Worm (Caenorhabditis elegans) whole organism, early embryonic: ENCODE results near the gene lgc-38.

Source experiments
- ama-1 ChIP-seq: fragments of 150-350 bp; optimal IDR thresholded peaks from 2 replicates; lab custom pipeline; 2014
- flt-1 ChIP-seq: fragments of 200-800 bp; sonication (Bioruptor generic); IDR thresholded peaks from 2 replicates; pipeline ENCODE4 v1.3.6; 2022; ENCODE audit warnings: missing genetic modification characterization, missing compliant biosample characterization
- hnd-1 ChIP-seq: sonication (generic microtip); optimal IDR thresholded peaks from 2 replicates; lab custom pipeline; 2016; ENCODE audit warnings: missing genetic modification characterization, missing compliant biosample characterization
- tbx-37 ChIP-seq: fragments of 200-800 bp; sonication (Bioruptor generic); conservative IDR thresholded peaks from 2 replicates; pipeline ENCODE4 v1.3.6; 2022; ENCODE audit warnings: missing genetic modification reagents, missing genetic modification characterization, missing compliant biosample characterization

DNA sequence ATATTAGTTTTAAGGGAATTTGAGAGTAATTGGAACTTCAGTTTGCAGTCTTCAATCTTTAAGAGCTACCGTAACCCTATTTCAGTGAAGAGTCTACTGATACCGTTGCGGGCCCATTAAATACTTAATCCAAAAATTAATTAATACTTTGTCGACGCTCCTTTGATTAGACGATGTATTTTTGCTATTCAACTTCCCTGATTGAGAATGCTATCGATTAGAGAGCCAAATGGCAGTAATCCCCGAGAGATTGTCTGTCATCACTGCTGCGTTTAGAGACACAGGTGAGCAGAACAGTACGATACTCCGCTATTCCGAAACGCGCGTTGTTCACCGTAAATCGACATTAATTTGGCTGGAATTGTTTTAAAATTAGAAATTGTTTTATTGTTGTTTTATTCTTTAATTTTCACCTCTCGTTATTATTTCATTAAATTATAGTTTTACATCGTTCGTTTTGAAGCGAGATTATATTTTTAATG, 12.3 kb downstream of the lgc-38 start, which contains the start of gene rfl-1:
- TF ChIP-seq flt-1 (GFP tag; lab: Robert Waterston, UW), result no peak
- no peak for TF ChIP-seq tbx-37
- TF ChIP-seq ama-1, result no peak
- no peak for TF ChIP-seq hnd-1 (tag; lab: Kevin White, UChicago)
